Fruit fly (Drosophila melanogaster) whole organism, embryonic: Measurements from ENCODE around the gene CG16812.

Experiments used
- CG11504 ChIP-seq: fragments of 200-800 bp; sonication (Bioruptor generic); optimal IDR thresholded peaks from 3 replicates; lab custom pipeline; 2019; ENCODE audit warnings: missing biosample characterization, mild to moderate bottlenecking, missing genetic modification characterization, moderate library complexity
- CG12236 ChIP-seq: fragments of 200-800 bp; sonication (Bioruptor generic); optimal IDR thresholded peaks from 2 replicates; lab custom pipeline; 2016; ENCODE audit warnings: missing biosample characterization, missing genetic modification characterization
- CG13287 ChIP-seq: fragments of 200-800 bp; sonication (Bioruptor generic); IDR thresholded peaks from 2 replicates; pipeline ENCODE4 v1.3.6; 2022; ENCODE audit warnings: missing biosample characterization, missing genetic modification characterization; ENCODE audit not compliant: partially characterized antibody
- CG4424 ChIP-seq: fragments of 200-800 bp; sonication (Bioruptor generic); optimal IDR thresholded peaks from 3 replicates; lab custom pipeline; 2016; ENCODE audit warnings: missing biosample characterization, missing genetic modification characterization
- Doc3 ChIP-seq: fragments of 200-800 bp; sonication (Bioruptor generic); IDR thresholded peaks from 3 replicates; pipeline ENCODE4 v1.3.6; 2022; ENCODE audit warnings: missing biosample characterization, missing genetic modification characterization; ENCODE audit not compliant: partially characterized antibody
- Gug ChIP-seq: fragments of 200-800 bp; sonication (Bioruptor generic); IDR thresholded peaks from 4 replicates; pipeline ENCODE4 v1.3.6; 2022; ENCODE audit warnings: missing biosample characterization, missing genetic modification characterization
- Six4 ChIP-seq: fragments of 200-800 bp; sonication (Bioruptor generic); optimal IDR thresholded peaks from 2 replicates; lab custom pipeline; 2016; ENCODE audit warnings: missing biosample characterization, missing genetic modification characterization
- pan ChIP-seq, 4 experiments: fragments of >200 bp in 3 of 4; fragments of 200-800 bp in 1 of 4; sonication (Bioruptor generic) in 1 of 4; optimal IDR thresholded peaks in 3 of 4; IDR thresholded peaks in 1 of 4; 2 replicates each; pipeline versions ENCODE4 v1.3.6 to Lab custom; 2017 to 2022; ENCODE audit warnings: missing biosample characterization in 2 of 4, missing genetic modification characterization in 2 of 4, mixed read lengths in 1 of 4

- TF ChIP-seq CG11504 (no peak), CG4424 (GFP tag; lab: Kevin White, UChicago) (no peak), Gug (GFP tag; lab: Robert Waterston, UW) (no peak), pan (optimal IDR thresholded peaks at IDR 0.05; lab: Kevin White, UChicago) (no peak), pan (GFP tag; optimal IDR thresholded peaks at IDR 0.05 in 1 of 2, IDR thresholded peaks at IDR 0.05 in 1 of 2) (no peak), CG12236 (GFP tag; lab: Kevin White, UChicago) (no peak), CG13287 (GFP tag; lab: Robert Waterston, UW) (no peak), Doc3 (GFP tag; lab: Robert Waterston, UW) (no peak), Six4 (GFP tag; lab: Kevin White, UChicago) (no peak)
Measured at dm6 chr2L:13245855-13246645, 23.7 kb downstream of the CG16812 start, which contains the start of gene CG16820.
